Worm (Caenorhabditis elegans) whole organism, L4/young adult: ENCODE results near the gene C35C5.10.
A peak's percentile ranks its signal among the peaks of the same experiment; 100 is the strongest.

Experiments used
- W03F9.2 ChIP-seq: fragments of 150-350 bp; optimal IDR thresholded peaks from 2 replicates; lab custom pipeline; 2014; ENCODE audit warnings: missing biosample characterization, missing genetic modification characterization
- dao-5 ChIP-seq: sonication (generic microtip); optimal IDR thresholded peaks from 2 replicates; lab custom pipeline; 2016; ENCODE audit warnings: missing genotype, missing genetic modification characterization, moderate library complexity, missing compliant biosample characterization
- him-1 ChIP-seq: sonication (generic microtip); optimal IDR thresholded peaks from 2 replicates; lab custom pipeline; 2016; ENCODE audit warnings: missing genotype, missing genetic modification reagents, missing genetic modification characterization, missing compliant biosample characterization

The C35C5.10 gene

DNA sequence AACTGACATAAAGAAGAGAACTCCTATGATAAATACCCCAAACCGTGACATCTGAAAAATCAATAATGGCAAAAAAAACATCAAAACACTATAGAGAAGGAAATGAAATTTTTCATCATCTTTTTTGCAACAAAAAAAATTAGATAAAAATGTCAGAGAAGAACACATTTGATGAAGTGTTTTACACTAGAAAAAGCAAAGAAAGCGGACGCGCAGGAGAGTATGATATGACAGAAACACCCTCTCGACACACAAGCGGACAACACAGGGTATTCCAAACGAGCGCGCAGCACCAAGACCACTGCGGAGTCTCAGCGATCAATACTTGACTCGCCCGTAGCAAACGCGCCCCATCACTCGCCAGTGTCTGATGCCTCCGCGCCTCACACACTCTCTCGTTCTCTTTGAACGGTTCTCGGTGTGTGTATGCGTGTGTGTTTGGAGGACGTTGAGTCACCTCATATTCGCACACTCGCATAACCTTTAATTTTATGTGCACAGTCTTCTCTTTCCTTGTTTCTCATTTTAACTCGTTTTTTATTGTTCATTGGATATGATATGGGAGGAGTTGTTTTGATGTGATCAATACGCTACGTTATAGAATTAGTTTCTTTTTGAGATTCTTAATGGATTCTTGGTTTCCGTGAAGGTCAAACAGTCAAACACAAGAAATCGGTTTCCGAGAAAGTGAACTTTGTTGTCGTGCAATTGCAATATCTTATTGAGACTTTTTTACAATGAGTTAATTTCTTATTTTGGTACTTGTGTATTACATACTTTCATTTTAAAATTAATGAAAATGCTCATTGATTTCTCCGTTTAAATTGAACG lies 9.4 kb upstream of the C35C5.10 start, which contains the start of gene selt-1.1:
Gene selt-1.1 (minus strand): TSS at position 51 of the 831 bp plus-strand sequence.
- TF ChIP-seq him-1, result no peak
- TF ChIP-seq W03F9.2 (tag; lab: Kevin White, UChicago), result peak; percentile 64

DNA sequence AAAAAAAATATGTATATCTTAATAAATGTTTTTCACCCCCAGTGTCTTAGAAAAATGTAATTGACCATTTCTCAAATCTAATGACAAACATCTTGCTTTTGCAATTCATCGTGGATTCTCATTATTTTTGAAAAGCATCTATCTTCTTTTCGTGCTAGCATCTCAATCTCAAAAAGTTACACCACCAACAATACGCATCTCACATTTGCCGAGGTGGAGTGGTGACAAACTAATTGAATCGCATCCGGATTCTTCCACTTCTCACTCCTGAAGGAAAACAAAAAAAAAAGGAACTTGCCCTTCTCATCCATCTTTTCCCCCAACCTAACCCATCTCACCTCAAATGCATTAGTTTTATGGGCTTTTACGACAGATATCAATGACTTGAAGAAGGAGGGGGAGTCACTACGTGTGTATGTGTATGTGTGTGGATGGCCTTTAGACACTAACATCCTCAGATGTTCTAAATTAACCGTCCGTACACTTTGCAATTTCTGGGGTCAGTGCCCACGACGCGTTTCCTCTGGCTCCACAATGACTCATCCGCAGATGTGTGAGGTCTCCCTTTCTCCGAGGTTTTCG lies 8.5 kb upstream of the C35C5.10 start:
- TF ChIP-seq W03F9.2 (tag; lab: Kevin White, UChicago), result no peak
- no peak for TF ChIP-seq him-1
- TF ChIP-seq dao-5 (tag; lab: Kevin White, UChicago), result no peak

DNA sequence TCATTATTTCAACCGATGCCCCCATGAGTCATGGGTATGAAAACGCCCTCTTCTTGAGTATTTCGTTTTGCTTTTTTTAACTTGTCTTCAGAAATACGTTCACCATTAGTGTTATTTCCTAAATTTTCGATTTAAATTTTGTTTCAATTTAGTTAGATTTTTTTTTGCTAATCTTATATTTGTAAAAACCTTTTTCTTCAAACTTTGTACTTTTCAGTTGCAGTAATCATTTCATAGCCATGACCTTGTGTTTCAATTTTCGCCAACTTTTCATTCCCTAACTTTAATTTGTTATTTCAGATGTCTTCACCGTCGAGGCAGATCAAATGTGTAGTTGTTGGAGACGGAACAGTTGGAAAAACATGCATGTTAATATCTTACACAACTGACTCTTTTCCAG lies 7.7 kb upstream of the C35C5.10 start, which contains the start of gene mig-2:
Gene mig-2 (plus strand): TSS at position 301 of the 400 bp plus-strand sequence.
- no peak for TF ChIP-seq him-1
- no peak for TF ChIP-seq W03F9.2 (tag; lab: Kevin White, UChicago)
- TF ChIP-seq dao-5 (tag; lab: Kevin White, UChicago), result no peak

DNA sequence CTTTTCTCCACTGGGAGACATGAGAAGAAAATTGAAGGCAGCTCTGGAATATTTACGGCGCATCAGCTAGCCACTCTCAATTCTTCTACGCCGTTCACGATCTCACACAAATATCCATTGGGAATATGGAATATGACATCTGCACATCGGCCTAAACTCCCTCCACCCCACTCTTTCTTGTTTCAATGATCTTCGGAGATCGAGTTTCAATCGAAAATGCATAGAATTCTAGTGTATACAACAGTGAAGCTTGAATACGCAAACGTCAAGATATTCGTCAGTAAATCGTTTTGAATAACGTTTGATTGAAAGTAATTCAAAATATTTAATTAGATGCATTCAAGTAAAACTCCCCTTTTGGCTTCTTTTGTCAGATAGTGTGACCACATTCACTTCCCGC lies 4.2 kb upstream of the C35C5.10 start:
- TF ChIP-seq dao-5 (tag; lab: Kevin White, UChicago) (no peak), W03F9.2 (tag; lab: Kevin White, UChicago) (no peak), him-1 (no peak)

DNA sequence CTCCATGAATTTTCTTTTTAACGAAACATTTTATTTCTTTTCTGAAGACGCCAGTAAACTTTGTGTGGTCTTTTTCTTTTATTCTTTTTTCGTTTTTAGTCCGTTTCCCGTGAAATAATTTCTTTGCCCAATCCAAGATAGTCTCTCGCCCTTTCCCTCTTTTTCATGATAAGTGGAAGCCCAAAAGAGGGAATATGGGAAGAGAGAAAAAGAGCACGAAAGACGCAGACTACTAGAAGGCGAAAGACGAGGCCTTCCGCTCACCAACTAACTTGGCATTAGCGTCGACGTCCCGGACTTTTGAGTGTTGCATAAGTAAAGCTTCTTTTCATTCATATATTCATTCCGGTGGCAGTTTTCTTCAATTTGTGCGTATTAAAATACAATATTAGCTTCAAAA lies 3.2 kb upstream of the C35C5.10 start:
- TF ChIP-seq him-1 (no peak), dao-5 (tag; lab: Kevin White, UChicago) (no peak), W03F9.2 (tag; lab: Kevin White, UChicago) (no peak)

DNA sequence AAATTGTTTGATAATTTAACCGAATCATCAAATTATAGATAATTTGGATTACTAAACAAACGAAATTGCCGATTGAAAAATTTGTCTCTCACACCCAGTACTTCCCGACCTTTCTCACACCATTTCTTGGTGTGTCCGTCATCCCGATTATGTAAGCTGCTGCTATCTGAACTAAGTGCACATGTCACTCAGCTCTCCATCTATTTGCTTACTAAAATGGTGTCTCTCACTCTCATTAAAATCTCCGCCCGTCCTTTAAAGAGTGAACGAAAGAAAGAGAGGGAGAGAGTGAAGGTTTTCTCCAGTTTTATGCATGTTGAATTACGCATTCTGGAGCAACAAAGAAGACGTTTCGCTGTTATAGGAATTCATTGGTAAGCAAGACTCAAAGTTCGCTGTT lies 1.5 kb upstream of the C35C5.10 start:
- TF ChIP-seq W03F9.2 (tag; lab: Kevin White, UChicago), result no peak
- TF ChIP-seq him-1, result no peak
- TF ChIP-seq dao-5 (tag; lab: Kevin White, UChicago), result no peak

DNA sequence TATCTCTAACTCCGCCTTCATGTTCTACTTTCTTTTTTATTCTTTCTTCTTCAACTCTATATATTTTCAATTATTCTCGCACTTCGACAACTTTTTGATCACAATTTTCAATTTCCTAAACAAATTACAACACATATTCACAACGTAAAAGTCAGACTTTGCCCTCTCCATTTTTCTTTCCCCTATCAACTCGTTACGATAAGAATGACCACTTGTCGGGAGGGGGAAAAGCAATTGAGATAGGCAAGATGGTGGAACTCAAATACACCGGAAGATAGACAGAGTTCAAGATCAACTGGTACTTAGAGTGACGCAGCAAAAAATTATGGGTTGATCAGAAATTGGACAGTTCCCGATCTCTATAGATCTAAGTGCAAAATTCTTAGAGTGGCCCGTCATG lies 998 bp upstream of the C35C5.10 start:
- TF ChIP-seq W03F9.2 (tag; lab: Kevin White, UChicago) (no peak), him-1 (no peak), dao-5 (tag; lab: Kevin White, UChicago) (no peak)

DNA sequence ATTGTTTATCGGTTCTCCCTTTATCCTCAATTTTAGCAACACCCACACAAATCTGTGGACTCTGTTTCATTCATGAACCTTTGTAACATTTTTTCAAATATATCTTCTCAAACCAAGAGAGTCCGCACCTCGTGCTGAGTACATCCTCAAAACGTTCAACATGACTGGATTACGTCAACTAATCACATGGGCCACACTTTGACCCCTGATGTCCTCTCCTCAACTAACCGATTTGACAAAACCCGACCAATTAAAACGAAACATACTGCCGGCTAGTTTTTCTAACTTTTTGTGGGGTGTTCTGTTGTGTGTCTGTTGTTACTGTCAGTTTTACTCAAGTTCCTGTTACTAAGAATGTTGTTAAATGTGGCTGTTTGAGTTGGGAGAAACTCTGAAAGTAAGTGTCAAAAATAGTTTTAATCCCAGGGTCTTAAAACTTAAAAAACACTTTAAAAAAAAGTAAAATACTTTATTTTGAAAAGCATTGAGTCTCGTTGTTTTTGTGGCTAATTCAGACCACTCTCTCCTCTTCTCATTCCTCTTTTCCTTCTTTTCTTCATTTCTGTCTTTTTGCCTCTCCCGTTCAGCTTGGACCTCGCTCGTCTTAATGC lies 412 bp upstream of the C35C5.10 start:
- TF ChIP-seq dao-5 (tag; lab: Kevin White, UChicago), result no peak
- no peak for TF ChIP-seq W03F9.2 (tag; lab: Kevin White, UChicago)
- no peak for TF ChIP-seq him-1

DNA sequence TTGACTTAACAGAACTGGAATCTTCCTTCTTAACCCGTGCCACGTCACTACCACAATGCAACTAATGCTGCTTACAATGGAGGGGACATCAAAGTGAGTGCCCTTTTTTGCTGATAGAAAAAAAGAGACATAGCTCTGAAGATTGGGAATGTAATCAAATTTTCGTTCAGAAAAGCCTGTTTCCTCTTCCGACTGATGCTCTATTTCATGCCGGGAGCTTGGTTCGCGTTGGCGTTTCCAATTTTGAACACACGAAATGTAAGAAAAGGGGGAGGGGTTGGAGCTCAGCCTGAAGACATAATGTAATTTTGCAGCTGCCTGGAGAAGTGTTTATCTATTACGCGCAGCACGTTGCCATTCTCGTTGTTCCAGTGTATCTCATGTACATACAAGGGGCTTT lies 2.1 kb downstream of the C35C5.10 start:
- peak; percentile 17 for TF ChIP-seq him-1
- no peak for TF ChIP-seq dao-5 (tag; lab: Kevin White, UChicago)

DNA sequence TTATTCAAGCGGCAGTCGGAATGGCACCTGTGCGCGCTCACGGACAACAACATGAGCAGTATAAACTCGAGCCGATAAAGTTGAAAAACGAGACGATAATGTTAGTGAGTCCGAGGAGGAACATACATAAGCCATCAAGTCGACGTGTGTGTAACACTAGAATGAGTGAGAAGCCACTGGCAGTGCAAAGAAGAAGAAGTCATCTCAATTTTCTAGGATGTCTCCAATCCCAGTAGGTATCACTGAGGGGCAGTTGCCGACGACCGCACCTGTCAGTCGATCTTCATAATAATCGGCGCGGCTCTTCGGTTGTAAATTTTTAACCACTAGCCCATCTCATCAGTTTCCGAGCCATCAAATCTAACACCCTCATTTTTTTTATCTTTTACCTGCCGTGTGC lies 4.0 kb downstream of the C35C5.10 start:
- TF ChIP-seq him-1, result no peak
- TF ChIP-seq dao-5 (tag; lab: Kevin White, UChicago), result no peak
- TF ChIP-seq W03F9.2 (tag; lab: Kevin White, UChicago), result no peak

DNA sequence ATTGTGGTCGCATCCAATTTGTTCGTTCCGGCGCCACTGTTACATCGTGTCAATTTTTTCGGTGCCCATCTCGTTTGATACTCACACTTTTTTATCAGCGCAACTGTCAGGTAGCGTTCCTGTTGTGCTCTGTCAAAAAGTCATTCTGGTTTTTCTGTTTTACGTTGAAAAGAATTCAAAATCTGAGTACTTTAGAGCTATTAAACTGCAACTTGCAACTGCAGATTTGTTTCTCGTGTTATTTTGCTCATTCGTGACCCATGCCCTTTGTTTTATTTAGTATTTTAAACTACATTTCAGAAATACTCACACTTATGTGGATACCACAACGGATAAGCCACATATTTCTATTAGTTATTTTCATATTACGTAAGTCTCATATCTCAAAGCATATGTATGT lies 4.6 kb downstream of the C35C5.10 start, which contains the start of gene lev-8:
Gene lev-8 (plus strand): TSS at position 301 of the 400 bp plus-strand sequence.
- no peak for TF ChIP-seq W03F9.2 (tag; lab: Kevin White, UChicago)
- no peak for TF ChIP-seq dao-5 (tag; lab: Kevin White, UChicago)
- TF ChIP-seq him-1, result no peak

DNA sequence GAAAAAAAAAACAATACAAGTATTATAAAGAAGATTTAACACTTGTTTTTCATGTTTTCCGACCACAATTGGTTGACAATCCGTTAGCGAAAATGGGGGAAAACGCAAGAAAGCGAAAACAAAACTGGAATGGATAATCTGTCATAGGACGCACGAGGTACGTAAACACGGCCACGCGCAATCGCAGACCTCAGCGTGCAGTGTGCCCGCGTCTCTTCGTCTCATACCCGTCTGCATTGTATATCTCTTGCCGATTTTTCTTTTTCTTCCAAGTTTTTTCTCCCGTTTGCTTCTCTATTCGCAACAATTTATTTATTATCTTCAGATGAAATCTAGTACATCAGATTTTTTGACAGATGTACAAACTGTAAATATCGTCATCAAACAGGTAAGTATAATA lies 7.6 kb downstream of the C35C5.10 start, which contains the start of gene trpp-9:
Gene trpp-9 (plus strand): TSS at position 261 of the 400 bp plus-strand sequence.
- no peak for TF ChIP-seq W03F9.2 (tag; lab: Kevin White, UChicago)
- TF ChIP-seq him-1, result no peak
- TF ChIP-seq dao-5 (tag; lab: Kevin White, UChicago), result no peak

DNA sequence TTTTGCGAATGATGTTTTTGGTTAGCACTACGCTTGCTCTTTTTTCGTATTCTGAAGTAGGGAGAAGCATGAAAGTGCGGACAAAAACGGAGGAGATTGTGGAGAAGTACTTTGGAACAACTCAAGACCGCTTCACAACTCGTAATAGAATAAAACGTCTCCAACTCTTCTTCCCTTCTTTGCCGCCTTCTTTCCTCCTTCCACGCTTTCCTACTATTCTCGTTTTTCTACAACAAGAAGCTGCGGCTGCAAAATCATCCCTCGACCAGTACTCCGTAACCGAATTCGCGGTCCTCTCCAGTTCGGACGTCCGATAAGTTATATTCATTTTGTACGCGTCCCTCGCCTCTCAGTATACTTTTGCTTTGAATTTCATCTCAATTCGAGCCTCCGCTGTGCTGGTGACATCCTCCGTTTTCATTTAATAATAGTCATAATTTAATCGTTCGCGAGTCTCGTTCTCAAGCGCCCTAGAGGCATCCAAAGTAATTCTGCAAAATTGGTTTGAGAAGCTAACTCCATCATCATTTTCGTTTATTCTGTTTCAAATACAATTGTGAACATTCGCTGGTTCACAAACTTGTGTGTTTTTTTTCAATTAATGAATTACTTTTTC lies 13.8 kb downstream of the C35C5.10 start:
- TF ChIP-seq him-1 (no peak), W03F9.2 (tag; lab: Kevin White, UChicago) (no peak), dao-5 (tag; lab: Kevin White, UChicago) (no peak)

DNA sequence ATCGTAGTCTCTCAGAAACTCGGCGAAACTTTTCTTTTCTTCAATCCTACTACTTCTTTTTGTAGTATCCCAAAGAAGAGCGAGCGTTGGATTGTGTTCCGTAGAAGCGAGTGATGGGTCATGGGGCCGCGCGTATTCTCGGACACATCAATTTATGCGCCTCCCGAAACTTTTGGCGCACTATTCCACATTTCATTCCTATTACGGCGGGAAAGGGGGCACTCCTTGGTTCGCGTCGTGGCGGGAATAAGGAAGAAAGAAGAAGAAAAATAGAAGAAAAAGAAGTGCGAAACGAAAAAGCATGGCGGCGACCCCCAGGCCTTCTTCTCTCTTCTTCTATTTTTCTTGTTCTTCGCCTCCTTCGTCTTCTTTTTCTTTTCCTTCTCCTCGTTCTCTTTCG lies 15.7 kb downstream of the C35C5.10 start:
- TF ChIP-seq dao-5 (tag; lab: Kevin White, UChicago) (no peak), W03F9.2 (tag; lab: Kevin White, UChicago) (no peak), him-1 (no peak)
